Worm (Caenorhabditis elegans) whole organism, young adult: ENCODE results near the gene rpl-16.

ENCODE experiments used
- B0019.2 ChIP-seq: fragments of 200-800 bp; sonication (Bioruptor generic); conservative IDR thresholded peaks from 2 replicates; pipeline ENCODE4 v1.3.6; 2022; ENCODE audit warnings: missing genetic modification reagents, missing genetic modification characterization, missing compliant biosample characterization
- C17E4.6 ChIP-seq: fragments of 200-800 bp; sonication (Bioruptor generic); IDR thresholded peaks from 2 replicates; pipeline ENCODE4 v1.3.6; 2022; ENCODE audit warnings: missing genetic modification reagents, missing genetic modification characterization, missing compliant biosample characterization
- D2030.7 ChIP-seq: fragments of 200-800 bp; sonication (Bioruptor generic); IDR thresholded peaks from 2 replicates; pipeline ENCODE4 v1.3.6; 2022; ENCODE audit warnings: missing genetic modification reagents, missing genetic modification characterization, missing compliant biosample characterization
- F23B12.7 ChIP-seq: sonication (generic microtip); optimal IDR thresholded peaks from 2 replicates; lab custom pipeline; 2017; ENCODE audit warnings: missing genetic modification characterization, mild to moderate bottlenecking, missing compliant biosample characterization, antibody characterized with exemption, moderate library complexity; ENCODE audit not compliant: insufficient read depth
- F33H1.4 ChIP-seq: fragments of 200-800 bp; sonication (Bioruptor generic); IDR thresholded peaks from 2 replicates; pipeline ENCODE4 v1.3.6; 2022; ENCODE audit warnings: missing genetic modification reagents, missing genetic modification characterization, missing compliant biosample characterization
- F37B4.10 ChIP-seq: fragments of 200-800 bp; sonication (Bioruptor generic); IDR thresholded peaks from 2 replicates; pipeline ENCODE4 v1.3.6; 2022; ENCODE audit warnings: missing genetic modification characterization, missing compliant biosample characterization
- F49E8.2 ChIP-seq: sonication (generic microtip); optimal IDR thresholded peaks from 3 replicates; lab custom pipeline; 2017; ENCODE audit warnings: missing genetic modification characterization, mild to moderate bottlenecking, missing compliant biosample characterization, antibody characterized with exemption, moderate library complexity; ENCODE audit not compliant: insufficient read depth
- F52B5.7 ChIP-seq: sonication (generic microtip); optimal IDR thresholded peaks from 2 replicates; lab custom pipeline; 2016; ENCODE audit warnings: mild to moderate bottlenecking, missing genetic modification characterization, missing compliant biosample characterization
- F55B11.4 ChIP-seq: sonication (generic microtip); optimal IDR thresholded peaks from 2 replicates; lab custom pipeline; 2016; ENCODE audit warnings: missing compliant biosample characterization, missing genetic modification characterization, borderline replicate concordance; ENCODE audit not compliant: insufficient read depth
- T26A5.8 ChIP-seq: sonication (generic microtip); optimal IDR thresholded peaks from 2 replicates; lab custom pipeline; 2016; ENCODE audit warnings: missing genetic modification characterization, missing compliant biosample characterization
- Y79H2A.3 ChIP-seq: fragments of 200-800 bp; sonication (Bioruptor generic); conservative IDR thresholded peaks from 2 replicates; pipeline ENCODE4 v1.3.6; 2022; ENCODE audit warnings: missing genetic modification reagents, missing genetic modification characterization, missing compliant biosample characterization
- Y95B8A.8 ChIP-seq: fragments of 200-800 bp; sonication (Bioruptor generic); IDR thresholded peaks from 2 replicates; pipeline ENCODE4 v1.3.6; 2022; ENCODE audit warnings: missing genetic modification reagents, missing genetic modification characterization, missing compliant biosample characterization
- ZK185.1 ChIP-seq: sonication (generic microtip); optimal IDR thresholded peaks from 2 replicates; lab custom pipeline; 2016; ENCODE audit warnings: mild to moderate bottlenecking, missing genetic modification characterization, missing compliant biosample characterization; ENCODE audit not compliant: poor library complexity, severe bottlenecking
- akir-1 ChIP-seq: fragments of 200-800 bp; sonication (Bioruptor generic); optimal IDR thresholded peaks from 2 replicates; lab custom pipeline; 2018; ENCODE audit warnings: mild to moderate bottlenecking, missing genetic modification characterization, moderate library complexity, missing compliant biosample characterization
- ama-1 ChIP-seq, 3 experiments: fragments of 150-350 bp in 1 of 3; sonication (generic microtip) in 2 of 3; optimal IDR thresholded peaks; 2 replicates each; lab custom pipeline; 2014 to 2018; ENCODE audit warnings: missing biosample characterization in 2 of 3, missing genetic modification characterization in 2 of 3, missing genetic modification reagents in 2 of 3
- attf-3 ChIP-seq: fragments of 200-800 bp; sonication (Bioruptor generic); conservative IDR thresholded peaks from 2 replicates; pipeline ENCODE4 v1.3.6; 2022; ENCODE audit warnings: missing genetic modification reagents, missing genetic modification characterization, missing compliant biosample characterization
- attf-5 ChIP-seq: fragments of 200-800 bp; sonication (Bioruptor generic); optimal IDR thresholded peaks from 2 replicates; lab custom pipeline; 2018; ENCODE audit warnings: mild to moderate bottlenecking, missing genetic modification characterization, missing compliant biosample characterization
- attf-6 ChIP-seq: fragments of 200-800 bp; sonication (Bioruptor generic); IDR thresholded peaks from 2 replicates; pipeline ENCODE4 v1.3.6; 2022; ENCODE audit warnings: missing genetic modification reagents, missing genetic modification characterization, missing compliant biosample characterization
- cebp-2 ChIP-seq: fragments of 200-800 bp; sonication (Bioruptor generic); IDR thresholded peaks from 2 replicates; pipeline ENCODE4 v1.3.6; 2022; ENCODE audit warnings: missing genetic modification characterization, missing compliant biosample characterization
- ceh-40 ChIP-seq: fragments of 200-800 bp; sonication (Bioruptor generic); IDR thresholded peaks from 2 replicates; pipeline ENCODE4 v1.3.6; 2022; ENCODE audit warnings: missing genetic modification characterization, missing compliant biosample characterization
- ceh-79 ChIP-seq: sonication (generic microtip); optimal IDR thresholded peaks from 2 replicates; lab custom pipeline; 2017; ENCODE audit warnings: mild to moderate bottlenecking, missing genetic modification characterization, missing compliant biosample characterization
- dox-1 ChIP-seq: fragments of 200-800 bp; sonication (Bioruptor generic); IDR thresholded peaks from 2 replicates; pipeline ENCODE4 v1.3.6; 2022; ENCODE audit warnings: missing genetic modification reagents, missing genetic modification characterization, missing compliant biosample characterization
- ets-4 ChIP-seq: fragments of 200-800 bp; sonication (Bioruptor generic); optimal IDR thresholded peaks from 2 replicates; lab custom pipeline; 2018; ENCODE audit warnings: mild to moderate bottlenecking, missing genetic modification characterization, missing compliant biosample characterization
- hlh-26 ChIP-seq: fragments of 200-800 bp; sonication (Bioruptor generic); conservative IDR thresholded peaks from 2 replicates; pipeline ENCODE4 v1.3.6; 2022; ENCODE audit warnings: missing genetic modification reagents, missing genetic modification characterization, missing compliant biosample characterization
- hmg-1.2 ChIP-seq: fragments of 200-800 bp; sonication (Bioruptor generic); IDR thresholded peaks from 2 replicates; pipeline ENCODE4 v1.3.6; 2022; ENCODE audit warnings: missing genetic modification reagents, missing genetic modification characterization, missing compliant biosample characterization
- lag-1 ChIP-seq: fragments of 200-800 bp; sonication (Bioruptor generic); IDR thresholded peaks from 2 replicates; pipeline ENCODE4 v1.3.6; 2022; ENCODE audit warnings: missing genetic modification reagents, missing genetic modification characterization, missing compliant biosample characterization
- lin-26 ChIP-seq: fragments of 200-800 bp; sonication (Bioruptor generic); IDR thresholded peaks from 2 replicates; pipeline ENCODE4 v1.3.6; 2022; ENCODE audit warnings: missing genetic modification reagents, missing genetic modification characterization, missing compliant biosample characterization
- lin-35 ChIP-seq, 3 experiments: fragments of 150-350 bp in 2 of 3; sonication (generic microtip) in 1 of 3; optimal IDR thresholded peaks; 2 replicates each; lab custom pipeline; 2014 to 2018; ENCODE audit warnings: missing biosample characterization in 3 of 3, missing genetic modification characterization in 3 of 3, missing genetic modification reagents in 3 of 3
- lin-40 ChIP-seq: sonication (generic microtip); optimal IDR thresholded peaks from 2 replicates; lab custom pipeline; 2016; ENCODE audit warnings: missing genetic modification characterization, mild to moderate bottlenecking, missing compliant biosample characterization, missing genotype, missing genetic modification reagents
- lin-54 ChIP-seq: fragments of 200-800 bp; sonication (Bioruptor generic); optimal IDR thresholded peaks from 2 replicates; lab custom pipeline; 2018; ENCODE audit warnings: mild to moderate bottlenecking, missing genetic modification characterization, missing compliant biosample characterization
- lir-1 ChIP-seq: fragments of 200-800 bp; sonication (Bioruptor generic); conservative IDR thresholded peaks from 2 replicates; pipeline ENCODE4 v1.3.6; 2022; ENCODE audit warnings: missing genetic modification reagents, missing genetic modification characterization, missing compliant biosample characterization
- lsl-1 ChIP-seq: fragments of 200-800 bp; sonication (Bioruptor generic); optimal IDR thresholded peaks from 2 replicates; lab custom pipeline; 2018; ENCODE audit warnings: mild to moderate bottlenecking, missing genetic modification characterization, moderate library complexity, missing compliant biosample characterization
- lsy-27 ChIP-seq: sonication (generic microtip); optimal IDR thresholded peaks from 2 replicates; lab custom pipeline; 2017; ENCODE audit warnings: missing genetic modification characterization, mild to moderate bottlenecking, missing compliant biosample characterization, antibody characterized with exemption, missing genotype, borderline replicate concordance; ENCODE audit not compliant: insufficient read depth
- madf-8 ChIP-seq: fragments of 200-800 bp; sonication (Bioruptor generic); conservative IDR thresholded peaks from 2 replicates; pipeline ENCODE4 v1.3.6; 2022; ENCODE audit warnings: missing genetic modification reagents, missing genetic modification characterization, missing compliant biosample characterization
- mcd-1 ChIP-seq: fragments of 200-800 bp; sonication (Bioruptor generic); IDR thresholded peaks from 2 replicates; pipeline ENCODE4 v1.3.6; 2022; ENCODE audit warnings: missing genetic modification reagents, missing genetic modification characterization, missing compliant biosample characterization
- nhr-120 ChIP-seq: fragments of 200-800 bp; sonication (Bioruptor generic); IDR thresholded peaks from 2 replicates; pipeline ENCODE4 v1.3.6; 2022; ENCODE audit warnings: missing genetic modification characterization, missing compliant biosample characterization
- nhr-80 ChIP-seq: sonication (generic microtip); optimal IDR thresholded peaks from 2 replicates; lab custom pipeline; 2016; ENCODE audit warnings: missing genetic modification characterization, missing compliant biosample characterization
- pbrm-1 ChIP-seq: fragments of 200-800 bp; sonication (Bioruptor generic); IDR thresholded peaks from 2 replicates; pipeline ENCODE4 v1.3.6; 2022; ENCODE audit warnings: missing genetic modification reagents, missing genetic modification characterization, missing compliant biosample characterization
- rec-8 ChIP-seq, 2 experiments: sonication (generic microtip); optimal IDR thresholded peaks; 2 replicates each; lab custom pipeline; 2016; ENCODE audit warnings: mild to moderate bottlenecking in 2 of 2, missing genetic modification characterization in 2 of 2, missing genetic modification reagents in 2 of 2, missing genotype in 2 of 2, missing biosample characterization in 1 of 2, missing compliant biosample characterization in 1 of 2, moderate library complexity in 1 of 2
- snpc-1.1 ChIP-seq: sonication (generic microtip); optimal IDR thresholded peaks from 2 replicates; lab custom pipeline; 2017; ENCODE audit warnings: missing genetic modification characterization, mild to moderate bottlenecking, missing compliant biosample characterization, antibody characterized with exemption, moderate library complexity, missing genotype, missing genetic modification reagents; ENCODE audit not compliant: insufficient read depth
- snpc-4 ChIP-seq, 5 experiments: fragments of 150-350 bp in 1 of 5; sonication (generic microtip) in 4 of 5; optimal IDR thresholded peaks; 2 replicates each; lab custom pipeline; 2014 to 2018; ENCODE audit warnings: missing genetic modification characterization in 5 of 5, missing biosample characterization in 3 of 5, antibody characterized with exemption in 2 of 5, mild to moderate bottlenecking in 2 of 5, missing compliant biosample characterization in 2 of 5, missing genotype in 2 of 5, moderate library complexity in 2 of 5, missing genetic modification reagents in 1 of 5
- unc-130 ChIP-seq: sonication (generic microtip); optimal IDR thresholded peaks from 2 replicates; lab custom pipeline; 2016; ENCODE audit warnings: missing genetic modification reagents, missing genetic modification characterization, missing compliant biosample characterization
- unc-62 ChIP-seq: fragments of 150-350 bp; optimal IDR thresholded peaks from 2 replicates; lab custom pipeline; 2014; ENCODE audit warnings: missing biosample characterization, missing genetic modification reagents, missing genetic modification characterization
- ztf-18 ChIP-seq: sonication (generic microtip); optimal IDR thresholded peaks from 2 replicates; lab custom pipeline; 2016; ENCODE audit warnings: missing genotype, mild to moderate bottlenecking, missing genetic modification characterization, missing compliant biosample characterization
- ztf-22 ChIP-seq: fragments of 200-800 bp; sonication (Bioruptor generic); optimal IDR thresholded peaks from 2 replicates; lab custom pipeline; 2018; ENCODE audit warnings: mild to moderate bottlenecking, missing genetic modification characterization, moderate library complexity, missing compliant biosample characterization
- ztf-26 ChIP-seq: sonication (generic microtip); optimal IDR thresholded peaks from 2 replicates; lab custom pipeline; 2017; ENCODE audit warnings: missing genetic modification characterization, missing compliant biosample characterization

rpl-16 gene

ce11 chrIII:3509908-3510307 is 6.5 kb upstream of the rpl-16 start, which contains the start of the genes M01F1.4 and mrpl-35:
Gene M01F1.4, minus strand, starts transcription at chrIII:3510033.
Gene mrpl-35, plus strand, starts transcription at chrIII:3510237.
- TF ChIP-seq unc-62 (GFP tag; lab: Kevin White, UChicago), result no peak
- TF ChIP-seq unc-130 (GFP tag; lab: Kevin White, UChicago), result no peak
- TF ChIP-seq lin-40 (tag; lab: Kevin White, UChicago), result peak; percentile 1
- no peak for TF ChIP-seq F52B5.7
- TF ChIP-seq lin-35 (GFP tag; optimal IDR thresholded peaks at IDR 0.05; lab: Kevin White, UChicago), result peak in 1 of 3 experiments; percentile 9
- no peak for TF ChIP-seq lir-1 (GFP tag; lab: Robert Waterston, UW)
- TF ChIP-seq lsl-1, result peak; percentile 78
- no peak for TF ChIP-seq F37B4.10 (GFP tag; lab: Robert Waterston, UW)
- TF ChIP-seq lin-54, result peak; percentile 16
- TF ChIP-seq ztf-18, result no peak
- no peak for TF ChIP-seq attf-6
- TF ChIP-seq T26A5.8 (tag; lab: Kevin White, UChicago), result no peak
- no peak for TF ChIP-seq lag-1 (GFP tag; lab: Robert Waterston, UW)
- TF ChIP-seq pbrm-1 (GFP tag; lab: Robert Waterston, UW), result no peak
- peak; percentile 44 for TF ChIP-seq dox-1 (GFP tag; lab: Robert Waterston, UW)
- TF ChIP-seq nhr-80 (tag; lab: Kevin White, UChicago), result peak; percentile 13
- TF ChIP-seq ztf-22, result no peak
- TF ChIP-seq F55B11.4, result no peak
- TF ChIP-seq madf-8 (GFP tag; lab: Robert Waterston, UW), result no peak
- no peak for TF ChIP-seq Y95B8A.8 (GFP tag; lab: Robert Waterston, UW)
- no peak for TF ChIP-seq ztf-26 (tag; lab: Kevin White, UChicago)
- TF ChIP-seq F49E8.2 (tag; lab: Kevin White, UChicago), result no peak
- TF ChIP-seq C17E4.6 (GFP tag; lab: Robert Waterston, UW), result no peak
- TF ChIP-seq attf-5 (GFP tag; lab: Kevin White, UChicago), result no peak
- peak; percentile 97 for TF ChIP-seq hmg-1.2 (GFP tag; lab: Robert Waterston, UW)
- TF ChIP-seq Y79H2A.3 (GFP tag; lab: Robert Waterston, UW), result no peak
- peak; percentile 31; the same call in 1 of the 2 replicates for TF ChIP-seq D2030.7
- no peak for TF ChIP-seq ceh-79
- no peak for TF ChIP-seq ama-1 (optimal IDR thresholded peaks at IDR 0.05; lab: Kevin White, UChicago)
- TF ChIP-seq ama-1 (GFP tag; optimal IDR thresholded peaks at IDR 0.05; lab: Kevin White, UChicago), result no peak
- TF ChIP-seq snpc-4 (GFP tag; optimal IDR thresholded peaks at IDR 0.05; lab: Kevin White, UChicago), result no peak
- TF ChIP-seq snpc-4 (tag; optimal IDR thresholded peaks at IDR 0.05; lab: Kevin White, UChicago), result peak in 3 of 4 experiments; percentile 6 to 36 (median 27)
- TF ChIP-seq nhr-120 (GFP tag; lab: Robert Waterston, UW), result 0 out of 2 replicates have a peak, but pooled peaks have one; percentile 22
- peak; percentile 44; the same call in 1 of the 2 replicates for TF ChIP-seq F33H1.4
- TF ChIP-seq attf-3 (GFP tag; lab: Robert Waterston, UW), result no peak
- TF ChIP-seq cebp-2 (GFP tag; lab: Robert Waterston, UW), result no peak
- no peak for TF ChIP-seq lin-26 (GFP tag; lab: Robert Waterston, UW)

- TF ChIP-seq mcd-1 (GFP tag; lab: Robert Waterston, UW) (peak; percentile 78), C17E4.6 (GFP tag; lab: Robert Waterston, UW) (no peak), lir-1 (GFP tag; lab: Robert Waterston, UW) (no peak), akir-1 (GFP tag; lab: Kevin White, UChicago) (no peak), ets-4 (no peak), attf-5 (GFP tag; lab: Kevin White, UChicago) (peak; percentile 82), F23B12.7 (peak; percentile 89), B0019.2 (GFP tag; lab: Robert Waterston, UW) (no peak), hlh-26 (GFP tag; lab: Robert Waterston, UW) (no peak), D2030.7 (peak; percentile 55; the same call in 1 of the 2 replicates), ceh-40 (GFP tag; lab: Robert Waterston, UW) (no peak), snpc-1.1 (peak; percentile 14), rec-8 (tag; optimal IDR thresholded peaks at IDR 0.05; lab: Kevin White, UChicago) (no peak), ztf-22 (no peak), ztf-18 (peak; percentile 21), lsy-27 (tag; lab: Kevin White, UChicago) (no peak), ZK185.1 (tag; lab: Kevin White, UChicago) (peak; percentile 76)
Measured at ce11 chrIII:3505051-3505548, 1.7 kb upstream of the rpl-16 start, which contains the start of gene lias-1. Gene lias-1, minus strand, starts transcription at chrIII:3505101.
